Worm (Caenorhabditis elegans): ENCODE data around the gene srd-20.

DNA sequence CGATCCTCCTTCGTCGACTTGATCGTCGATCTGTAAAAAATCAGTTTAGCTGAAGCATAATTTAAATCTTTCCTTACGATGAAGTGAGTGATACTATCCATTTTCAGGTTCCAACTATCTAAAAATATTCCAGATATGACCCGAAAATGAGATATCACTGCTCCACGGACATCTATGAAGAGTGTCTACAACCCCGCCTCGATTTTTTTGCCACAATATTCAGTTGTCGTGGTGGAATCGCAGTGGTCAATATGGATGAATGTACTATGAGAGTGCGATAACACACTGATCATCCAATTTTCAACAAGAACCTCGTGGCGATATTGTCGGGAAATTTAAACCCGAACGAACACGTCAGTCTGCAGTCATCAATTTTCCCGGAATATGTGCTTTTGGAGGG is 14.0 kb upstream of the srd-20 start, which contains the start of gene R01B10.2:
- TF ChIP-seq dmd-4 (tag; optimal IDR thresholded peaks at IDR 0.05; ENCODE audit: borderline replicate concordance), result no peak
- no peak for TF ChIP-seq unc-3 (GFP tag; conservative IDR thresholded peaks at IDR 0.05)
- TF ChIP-seq unc-3 (tag; optimal IDR thresholded peaks at IDR 0.05), result no peak
- no peak for TF ChIP-seq C08G9.2 (tag; optimal IDR thresholded peaks at IDR 0.05)
- TF ChIP-seq nhr-11 (tag; optimal IDR thresholded peaks at IDR 0.05), result no peak
- no peak for TF ChIP-seq ceh-9 (tag; optimal IDR thresholded peaks at IDR 0.05)
- TF ChIP-seq fkh-10 (GFP tag; optimal IDR thresholded peaks at IDR 0.05), result no peak
- no peak for TF ChIP-seq hlh-15 (tag; optimal IDR thresholded peaks at IDR 0.05)
- TF ChIP-seq ets-4 (tag; optimal IDR thresholded peaks at IDR 0.05), result no peak
- no peak for TF ChIP-seq nfya-1 (tag; optimal IDR thresholded peaks at IDR 0.05)
- no peak for TF ChIP-seq pat-9 (tag; optimal IDR thresholded peaks at IDR 0.05)
- TF ChIP-seq sdc-2 (tag; optimal IDR thresholded peaks at IDR 0.05), result no peak
- TF ChIP-seq ama-1 (optimal IDR thresholded peaks at IDR 0.05), result no peak

Measured in whole organism, late embryonic.